Worm (Caenorhabditis elegans) whole organism, L4 larva: ENCODE results near the gene alg-1.

ENCODE experiments used
- egl-27 ChIP-seq: sonication (generic microtip); optimal IDR thresholded peaks from 3 replicates; lab custom pipeline; 2017; ENCODE audit warnings: missing biosample characterization, missing genetic modification reagents, missing genetic modification characterization
- hlh-11 ChIP-seq: fragments of 200-800 bp; sonication (Bioruptor generic); optimal IDR thresholded peaks from 2 replicates; lab custom pipeline; 2018; ENCODE audit warnings: mild to moderate bottlenecking, missing genetic modification characterization, missing compliant biosample characterization
- lin-39 ChIP-seq: fragments of 150-350 bp; optimal IDR thresholded peaks from 2 replicates; lab custom pipeline; 2014; ENCODE audit warnings: missing biosample characterization, missing genetic modification reagents, missing genetic modification characterization
- mep-1 ChIP-seq: fragments of 150-350 bp; sonication (generic microtip); optimal IDR thresholded peaks from 3 replicates; lab custom pipeline; 2014; ENCODE audit warnings: missing biosample characterization, missing genetic modification characterization
- unc-39 ChIP-seq: sonication (generic microtip); optimal IDR thresholded peaks from 2 replicates; lab custom pipeline; 2017; ENCODE audit warnings: missing biosample characterization, missing genetic modification characterization
- unc-62 ChIP-seq, 3 experiments: fragments of 150-350 bp in 1 of 3; sonication (generic microtip); optimal IDR thresholded peaks in 2 of 3; peaks in 1 of 3; 1 replicate in 1 of 3; 2 replicates in 2 of 3; lab custom pipeline; 2014 to 2017; ENCODE audit warnings: missing biosample characterization in 3 of 3, missing genetic modification characterization in 3 of 3, missing genetic modification reagents in 3 of 3, missing genotype in 1 of 3
- zag-1 ChIP-seq: fragments of 150-350 bp; optimal IDR thresholded peaks from 2 replicates; lab custom pipeline; 2014; ENCODE audit warnings: missing biosample characterization, missing genetic modification characterization
- zip-11 ChIP-seq: fragments of 200-800 bp; sonication (Bioruptor generic); IDR thresholded peaks from 2 replicates; pipeline ENCODE4 v1.3.6; 2022; ENCODE audit warnings: missing genetic modification characterization, missing compliant biosample characterization
- ztf-11 ChIP-seq: fragments of 150-350 bp; optimal IDR thresholded peaks from 2 replicates; lab custom pipeline; 2014; ENCODE audit warnings: missing biosample characterization, missing genetic modification characterization

ce11 chrX:13900047-13900446 is 48.9 kb upstream of the alg-1 start, which contains the start of gene sra-38:
- TF ChIP-seq ztf-11 (tag; lab: Kevin White, UChicago) (no peak), lin-39 (no peak), mep-1 (tag; lab: Kevin White, UChicago) (no peak), zag-1 (tag; lab: Kevin White, UChicago) (no peak), hlh-11 (no peak), zip-11 (GFP tag; lab: Robert Waterston, UW) (no peak), unc-62 (GFP tag; optimal IDR thresholded peaks at IDR 0.05 in 1 of 2; lab: Kevin White, UChicago) (no peak), unc-62 (tag; optimal IDR thresholded peaks at IDR 0.05; lab: Kevin White, UChicago) (no peak), egl-27 (tag; lab: Kevin White, UChicago) (no peak), unc-39 (tag; lab: Kevin White, UChicago) (no peak)
